Worm (Caenorhabditis elegans) whole organism, L4/young adult: ENCODE results near the gene W03F9.1.

Experiments used
- W03F9.2 ChIP-seq: fragments of 150-350 bp; optimal IDR thresholded peaks from 2 replicates; lab custom pipeline; 2014; ENCODE audit warnings: missing biosample characterization, missing genetic modification characterization
- dao-5 ChIP-seq: sonication (generic microtip); optimal IDR thresholded peaks from 2 replicates; lab custom pipeline; 2016; ENCODE audit warnings: missing genotype, missing genetic modification characterization, moderate library complexity, missing compliant biosample characterization
- him-1 ChIP-seq: sonication (generic microtip); optimal IDR thresholded peaks from 2 replicates; lab custom pipeline; 2016; ENCODE audit warnings: missing genotype, missing genetic modification reagents, missing genetic modification characterization, missing compliant biosample characterization

ce11 chrV:150059-150458 is 23.5 kb upstream of the W03F9.1 start:
- no peak for TF ChIP-seq dao-5 (tag; lab: Kevin White, UChicago)
- TF ChIP-seq W03F9.2 (tag; lab: Kevin White, UChicago): no peak
- no peak for TF ChIP-seq him-1 (tag; lab: Kevin White, UChicago)
